Fruit fly (Drosophila melanogaster) whole organism, embryonic: ENCODE data around the gene Mrgn1.

Source experiments
- Aef1 ChIP-seq: fragments of 200-800 bp; sonication (Bioruptor generic); IDR thresholded peaks from 3 replicates; pipeline ENCODE4 v1.3.6; 2022; ENCODE audit warnings: missing biosample characterization, missing genetic modification characterization
- Atf3 ChIP-seq: fragments of 200-800 bp; sonication (Bioruptor generic); optimal IDR thresholded peaks from 3 replicates; lab custom pipeline; 2016; ENCODE audit warnings: missing biosample characterization, missing genetic modification characterization
- CG1024 ChIP-seq: fragments of 200-800 bp; sonication (Bioruptor generic); IDR thresholded peaks from 2 replicates; pipeline ENCODE4 v1.3.6; 2022; ENCODE audit warnings: missing biosample characterization, missing genetic modification characterization
- CG10979 ChIP-seq: fragments of 200-800 bp; sonication (Bioruptor generic); optimal IDR thresholded peaks from 2 replicates; lab custom pipeline; 2018; ENCODE audit warnings: missing biosample characterization, mild to moderate bottlenecking, missing genetic modification characterization, moderate library complexity
- CG11085 ChIP-seq: fragments of 200-800 bp; sonication (Bioruptor generic); IDR thresholded peaks from 2 replicates; pipeline ENCODE4 v1.3.6; 2022; ENCODE audit warnings: missing biosample characterization, missing genetic modification characterization
- CG11247 ChIP-seq: fragments of 200-800 bp; sonication (Bioruptor generic); IDR thresholded peaks from 2 replicates; pipeline ENCODE4 v1.3.6; 2022; ENCODE audit warnings: missing biosample characterization, missing genetic modification characterization
- CG15269 ChIP-seq: fragments of 200-800 bp; sonication (Bioruptor generic); optimal IDR thresholded peaks from 2 replicates; lab custom pipeline; 2018; ENCODE audit warnings: missing biosample characterization, mild to moderate bottlenecking, missing genetic modification characterization, moderate library complexity
- CG16813 ChIP-seq: fragments of 200-800 bp; sonication (Bioruptor generic); IDR thresholded peaks from 3 replicates; pipeline ENCODE4 v1.3.6; 2022; ENCODE audit warnings: missing biosample characterization, missing genetic modification characterization; ENCODE audit not compliant: partially characterized antibody
- CG17328 ChIP-seq: fragments of 200-800 bp; sonication (Bioruptor generic); IDR thresholded peaks from 2 replicates; pipeline ENCODE4 v1.3.6; 2022; ENCODE audit warnings: missing biosample characterization, missing genetic modification characterization
- CG18599 ChIP-seq: fragments of 200-800 bp; sonication (Bioruptor generic); optimal IDR thresholded peaks from 3 replicates; lab custom pipeline; 2017; ENCODE audit warnings: missing biosample characterization, missing genetic modification characterization, mild to moderate bottlenecking, moderate library complexity, missing genetic modification reagents
- CG31388 ChIP-seq: fragments of 200-800 bp; sonication (Bioruptor generic); optimal IDR thresholded peaks from 2 replicates; lab custom pipeline; 2016; ENCODE audit warnings: missing biosample characterization, missing genetic modification characterization
- CG32772 ChIP-seq: fragments of 200-800 bp; sonication (Bioruptor generic); IDR thresholded peaks from 2 replicates; pipeline ENCODE4 v1.3.6; 2022; ENCODE audit warnings: missing biosample characterization, missing genetic modification characterization
- CG3995 ChIP-seq: fragments of 200-800 bp; sonication (Bioruptor generic); optimal IDR thresholded peaks from 3 replicates; lab custom pipeline; 2016; ENCODE audit warnings: missing biosample characterization, missing genetic modification characterization
- CG4282 ChIP-seq: fragments of 200-800 bp; sonication (Bioruptor generic); optimal IDR thresholded peaks from 2 replicates; lab custom pipeline; 2016; ENCODE audit warnings: missing biosample characterization, missing genetic modification characterization
- CG4404 ChIP-seq: fragments of 200-800 bp; sonication (Bioruptor generic); IDR thresholded peaks from 2 replicates; pipeline ENCODE4 v1.3.6; 2022; ENCODE audit warnings: missing biosample characterization, missing genetic modification characterization
- CG6689 ChIP-seq: fragments of 200-800 bp; sonication (Bioruptor generic); IDR thresholded peaks from 2 replicates; pipeline ENCODE4 v1.3.6; 2022; ENCODE audit warnings: missing biosample characterization, missing genetic modification characterization
- CG6813 ChIP-seq: fragments of 200-800 bp; sonication (Bioruptor generic); optimal IDR thresholded peaks from 2 replicates; lab custom pipeline; 2017; ENCODE audit warnings: missing biosample characterization, missing genetic modification characterization, mild to moderate bottlenecking, moderate library complexity, missing genetic modification reagents
- CG7271 ChIP-seq: fragments of 200-800 bp; sonication (Bioruptor generic); optimal IDR thresholded peaks from 2 replicates; lab custom pipeline; 2018; ENCODE audit warnings: missing biosample characterization, mild to moderate bottlenecking, missing genetic modification characterization, moderate library complexity
- CG7786 ChIP-seq: fragments of 200-800 bp; sonication (Bioruptor generic); optimal IDR thresholded peaks from 2 replicates; lab custom pipeline; 2016; ENCODE audit warnings: missing biosample characterization, missing genetic modification characterization
- CG8290 ChIP-seq, 3 experiments: fragments of 200-800 bp; sonication (Bioruptor generic); optimal IDR thresholded peaks; 2 replicates each; lab custom pipeline; 2016 to 2019; ENCODE audit warnings: missing biosample characterization in 3 of 3, missing genetic modification characterization in 3 of 3, mild to moderate bottlenecking in 2 of 3, moderate library complexity in 1 of 3
- CG8388 ChIP-seq: fragments of 200-800 bp; sonication (Bioruptor generic); optimal IDR thresholded peaks from 2 replicates; lab custom pipeline; 2019; ENCODE audit warnings: missing biosample characterization, mild to moderate bottlenecking, missing genetic modification characterization, moderate library complexity
- Dbx ChIP-seq: fragments of 200-800 bp; sonication (Bioruptor generic); IDR thresholded peaks from 3 replicates; pipeline ENCODE4 v1.3.6; 2022; ENCODE audit warnings: missing biosample characterization, missing genetic modification characterization
- Dek ChIP-seq: fragments of 200-800 bp; sonication (Bioruptor generic); optimal IDR thresholded peaks from 3 replicates; lab custom pipeline; 2019; ENCODE audit warnings: missing biosample characterization, mild to moderate bottlenecking, missing genetic modification characterization, moderate library complexity
- Dfd ChIP-seq, 2 experiments: fragments of >200 bp; optimal IDR thresholded peaks; 2 replicates each; lab custom pipeline; 2017; ENCODE audit warnings: missing biosample characterization in 2 of 2, missing genetic modification characterization in 2 of 2
- Dref ChIP-seq: fragments of 200-800 bp; sonication (Bioruptor generic); IDR thresholded peaks from 2 replicates; pipeline ENCODE4 v1.3.6; 2022; ENCODE audit warnings: missing biosample characterization, missing genetic modification characterization
- Hand ChIP-seq: fragments of 200-800 bp; sonication (Bioruptor generic); optimal IDR thresholded peaks from 2 replicates; lab custom pipeline; 2017; ENCODE audit warnings: mild to moderate bottlenecking, missing biosample characterization, missing genetic modification reagents, missing genetic modification characterization
- Hr78 ChIP-seq, 2 experiments: fragments of 200-800 bp in 1 of 2; fragments of >200 bp in 1 of 2; sonication (Bioruptor generic) in 1 of 2; optimal IDR thresholded peaks; 2 replicates each; lab custom pipeline; 2017 to 2019; ENCODE audit warnings: missing biosample characterization in 2 of 2, missing genetic modification characterization in 2 of 2, mild to moderate bottlenecking in 1 of 2, moderate library complexity in 1 of 2
- MBD-R2 ChIP-seq: fragments of 200-800 bp; sonication (Bioruptor generic); IDR thresholded peaks from 2 replicates; pipeline ENCODE4 v1.3.6; 2022; ENCODE audit warnings: missing biosample characterization, missing genetic modification characterization
- MTF-1 ChIP-seq: fragments of 200-800 bp; sonication (Bioruptor generic); optimal IDR thresholded peaks from 2 replicates; lab custom pipeline; 2018; ENCODE audit warnings: missing biosample characterization, mild to moderate bottlenecking, missing genetic modification characterization, borderline replicate concordance
- NFAT ChIP-seq: fragments of 200-800 bp; sonication (Bioruptor generic); IDR thresholded peaks from 2 replicates; pipeline ENCODE4 v1.3.6; 2022; ENCODE audit warnings: missing biosample characterization, missing genetic modification characterization
- Opbp ChIP-seq: fragments of 200-800 bp; sonication (Bioruptor generic); IDR thresholded peaks from 3 replicates; pipeline ENCODE4 v1.3.6; 2022; ENCODE audit warnings: missing biosample characterization, missing genetic modification characterization; ENCODE audit not compliant: partially characterized antibody
- Sox100B ChIP-seq: fragments of 200-800 bp; sonication (Bioruptor generic); optimal IDR thresholded peaks from 3 replicates; lab custom pipeline; 2018; ENCODE audit warnings: missing biosample characterization, mild to moderate bottlenecking, missing genetic modification characterization
- Taf1 ChIP-seq: fragments of 200-800 bp; sonication (Bioruptor generic); IDR thresholded peaks from 2 replicates; pipeline ENCODE4 v1.3.6; 2022; ENCODE audit warnings: missing biosample characterization, missing genetic modification characterization
- Xrp1 ChIP-seq: fragments of 200-800 bp; sonication (Bioruptor generic); IDR thresholded peaks from 2 replicates; pipeline ENCODE4 v1.3.6; 2022; ENCODE audit warnings: missing biosample characterization, missing genetic modification characterization
- aop ChIP-seq: fragments of 200-800 bp; sonication (Bioruptor generic); IDR thresholded peaks from 2 replicates; pipeline ENCODE4 v1.3.6; 2022; ENCODE audit warnings: missing biosample characterization, missing genetic modification characterization
- bcd ChIP-seq: fragments of 200-800 bp; sonication (Bioruptor generic); optimal IDR thresholded peaks from 2 replicates; lab custom pipeline; 2017; ENCODE audit warnings: missing biosample characterization, mild to moderate bottlenecking, missing genetic modification characterization
- cad ChIP-seq: fragments of >200 bp; optimal IDR thresholded peaks from 2 replicates; lab custom pipeline; 2017; ENCODE audit warnings: missing biosample characterization, missing genetic modification characterization
- hth ChIP-seq: fragments of >200 bp; optimal IDR thresholded peaks from 2 replicates; lab custom pipeline; 2017; ENCODE audit warnings: inconsistent platforms
- maf-S ChIP-seq: fragments of 200-800 bp; sonication (Bioruptor generic); optimal IDR thresholded peaks from 2 replicates; lab custom pipeline; 2016; ENCODE audit warnings: missing biosample characterization, missing genetic modification characterization
- mld ChIP-seq: fragments of 200-800 bp; sonication (Bioruptor generic); IDR thresholded peaks from 3 replicates; pipeline ENCODE4 v1.3.6; 2022; ENCODE audit warnings: missing biosample characterization, missing genetic modification characterization; ENCODE audit not compliant: partially characterized antibody
- so ChIP-seq: fragments of 200-800 bp; sonication (Bioruptor generic); IDR thresholded peaks from 3 replicates; pipeline ENCODE4 v1.3.6; 2022; ENCODE audit warnings: missing biosample characterization, missing genetic modification characterization
- ssp ChIP-seq: fragments of 200-800 bp; sonication (Bioruptor generic); IDR thresholded peaks from 2 replicates; pipeline ENCODE4 v1.3.6; 2022; ENCODE audit warnings: missing biosample characterization, missing genetic modification characterization
- stwl ChIP-seq: fragments of 200-800 bp; sonication (Bioruptor generic); optimal IDR thresholded peaks from 3 replicates; lab custom pipeline; 2018; ENCODE audit warnings: missing biosample characterization, mild to moderate bottlenecking, missing genetic modification characterization, moderate library complexity
- tin ChIP-seq: fragments of 200-800 bp; sonication (Bioruptor generic); optimal IDR thresholded peaks from 3 replicates; lab custom pipeline; 2016; ENCODE audit warnings: missing biosample characterization, missing genetic modification characterization
- trem ChIP-seq: fragments of 200-800 bp; optimal IDR thresholded peaks from 3 replicates; lab custom pipeline; 2019; ENCODE audit warnings: missing biosample characterization, mild to moderate bottlenecking, missing genetic modification characterization, moderate library complexity
- vnd ChIP-seq: fragments of 200-800 bp; sonication (Bioruptor generic); IDR thresholded peaks from 3 replicates; pipeline ENCODE4 v1.3.6; 2022; ENCODE audit warnings: missing biosample characterization, missing genetic modification characterization; ENCODE audit not compliant: partially characterized antibody
- zf30C ChIP-seq: fragments of 200-800 bp; sonication (Bioruptor generic); optimal IDR thresholded peaks from 3 replicates; lab custom pipeline; 2018; ENCODE audit warnings: missing biosample characterization, mild to moderate bottlenecking, missing genetic modification characterization

Mrgn1 gene

dm6 chrX:13748906-13749872 lies 27.4 kb upstream of the Mrgn1 start (continued):
- TF ChIP-seq CG6813, result peak; percentile 63
- TF ChIP-seq MBD-R2 (GFP tag; lab: Robert Waterston, UW), result peak; percentile 28; the same call in 1 of the 2 replicates
- TF ChIP-seq hth, result no peak
- TF ChIP-seq Xrp1 (GFP tag; lab: Robert Waterston, UW), result peak; percentile 64; the same call in 1 of the 2 replicates
- peak; percentile 8 for TF ChIP-seq tin
- TF ChIP-seq CG16813, result no peak
- peak; percentile 53; the same call in 1 of the 2 replicates for TF ChIP-seq CG1024 (GFP tag; lab: Robert Waterston, UW)
- TF ChIP-seq Dref (GFP tag; lab: Robert Waterston, UW), result no peak
- no peak for TF ChIP-seq aop (GFP tag; lab: Robert Waterston, UW)
- peak in 1 of 2 experiments; percentile 26 for TF ChIP-seq Hr78 (GFP tag; optimal IDR thresholded peaks at IDR 0.05; lab: Kevin White, UChicago)
- peak; percentile 65 for TF ChIP-seq CG4404 (GFP tag; lab: Robert Waterston, UW)
- no peak for TF ChIP-seq mld (GFP tag; lab: Robert Waterston, UW)
- TF ChIP-seq bcd (GFP tag; lab: Kevin White, UChicago), result peak; percentile 65
- TF ChIP-seq CG18599 (GFP tag; lab: Kevin White, UChicago), result peak; percentile 85
- peak; percentile 38; the same call in 1 of the 2 replicates for TF ChIP-seq NFAT (GFP tag; lab: Robert Waterston, UW)
- TF ChIP-seq Dfd (GFP tag; optimal IDR thresholded peaks at IDR 0.05; lab: Kevin White, UChicago), result no peak
- peak; percentile 7 for TF ChIP-seq Atf3 (GFP tag; lab: Kevin White, UChicago)
- peak; percentile 66 for TF ChIP-seq Dek (tag; lab: Kevin White, UChicago)
- peak; percentile 50 for TF ChIP-seq CG17328 (GFP tag; lab: Robert Waterston, UW)
- TF ChIP-seq CG7786, result peak; percentile 12
- no peak for TF ChIP-seq maf-S
- TF ChIP-seq stwl (tag; lab: Kevin White, UChicago), result no peak
- TF ChIP-seq CG4282 (GFP tag; lab: Kevin White, UChicago), result no peak
- TF ChIP-seq vnd (GFP tag; lab: Robert Waterston, UW), result no peak
- no peak for TF ChIP-seq Opbp (GFP tag; lab: Robert Waterston, UW)
- TF ChIP-seq CG7271 (tag; lab: Kevin White, UChicago), result no peak
- no peak for TF ChIP-seq trem (tag; lab: Kevin White, UChicago)
- no peak for TF ChIP-seq cad (GFP tag; lab: Kevin White, UChicago)
- TF ChIP-seq CG32772 (GFP tag; lab: Robert Waterston, UW), result peak; percentile 72
- peak; percentile 80 for TF ChIP-seq Dbx (GFP tag; lab: Robert Waterston, UW)
- TF ChIP-seq CG31388 (GFP tag; lab: Kevin White, UChicago), result peak; percentile 15
- TF ChIP-seq CG15269, result peak; percentile 84
- TF ChIP-seq CG6689, result peak; percentile 81
- peak; percentile 71; the same call in 1 of the 2 replicates for TF ChIP-seq CG11247 (GFP tag; lab: Robert Waterston, UW)
- TF ChIP-seq CG3995 (GFP tag; lab: Kevin White, UChicago), result no peak
- TF ChIP-seq MTF-1 (GFP tag; lab: Kevin White, UChicago), result no peak
- peak; percentile 41; the same call in 1 of the 2 replicates for TF ChIP-seq Taf1
- TF ChIP-seq ssp (GFP tag; lab: Robert Waterston, UW), result peak; percentile 53; the same call in 1 of the 2 replicates
- TF ChIP-seq CG11085, result peak; percentile 39; the same call in 1 of the 2 replicates
- TF ChIP-seq so, result peak; percentile 61; the same call in 1 of the 3 replicates
- peak; percentile 46; the same call in 2 of the 3 replicates for TF ChIP-seq Aef1 (GFP tag; lab: Robert Waterston, UW)
- TF ChIP-seq CG8290 (GFP tag; optimal IDR thresholded peaks at IDR 0.05; lab: Kevin White, UChicago), result no peak
- peak in 1 of 2 experiments; percentile 55 for TF ChIP-seq CG8290 (tag; optimal IDR thresholded peaks at IDR 0.05; lab: Kevin White, UChicago)
- TF ChIP-seq CG10979 (tag; lab: Kevin White, UChicago), result peak; percentile 61
- peak; percentile 59 for TF ChIP-seq CG8388 (GFP tag; lab: Kevin White, UChicago)
- no peak for TF ChIP-seq zf30C
- TF ChIP-seq Sox100B (GFP tag; lab: Kevin White, UChicago), result peak; percentile 69
- TF ChIP-seq Hand (GFP tag; lab: Kevin White, UChicago), result peak; percentile 55
